Fruit fly (Drosophila melanogaster): ENCODE measurements around the gene IPIP.
A peak's percentile ranks its signal among the peaks of the same experiment; 100 is the strongest.

Gene IPIP

dm6 chr2L:6088371-6089365, 40.9 kb downstream of the IPIP start (continued):
- TF ChIP-seq CG11504 (tag; optimal IDR thresholded peaks at IDR 0.05) (peak; percentile 29), NK7.1 (GFP tag; optimal IDR thresholded peaks at IDR 0.05) (no peak), Ravus (GFP tag; IDR thresholded peaks at IDR 0.05) (no peak), CG7556 (GFP tag; optimal IDR thresholded peaks at IDR 0.05) (peak; percentile 68), insv (GFP tag; optimal IDR thresholded peaks at IDR 0.05) (peak in 1 of 2 experiments; percentile 73), fu2 (GFP tag; optimal IDR thresholded peaks at IDR 0.05) (no peak), CG7928 (GFP tag; optimal IDR thresholded peaks at IDR 0.05) (no peak), corto (GFP tag; optimal IDR thresholded peaks at IDR 0.05) (no peak)

DNA sequence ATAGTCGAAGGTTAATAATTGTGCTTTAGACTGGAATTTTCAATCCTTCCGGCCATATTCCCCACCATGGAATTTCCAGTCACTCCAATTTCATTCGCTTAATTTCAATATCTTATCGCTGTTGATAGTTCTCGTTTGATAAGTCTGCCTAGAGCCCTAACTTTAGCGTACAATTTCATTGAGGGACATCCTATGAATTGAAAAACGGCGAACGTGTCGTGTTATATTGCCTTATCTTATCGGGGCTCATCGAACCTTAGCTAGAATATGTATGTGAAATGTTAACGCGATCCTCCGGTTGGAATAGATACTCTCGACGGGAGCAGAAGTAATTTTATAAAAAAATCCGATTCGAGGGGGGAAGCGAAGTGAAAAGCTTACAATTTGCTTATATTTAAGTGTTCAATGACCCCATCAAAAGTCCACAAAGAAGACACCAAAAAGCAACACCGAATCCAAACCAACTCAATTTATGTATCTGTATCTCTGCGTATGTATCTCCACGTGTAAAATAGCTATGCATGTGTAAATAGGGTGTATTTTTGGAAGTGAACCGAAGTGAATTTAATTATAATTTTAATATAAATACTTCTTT, 41.9 kb downstream of the IPIP start:
- peak; percentile 68 for TF ChIP-seq exex (tag; optimal IDR thresholded peaks at IDR 0.05)
- no peak for TF ChIP-seq maf-S (GFP tag; optimal IDR thresholded peaks at IDR 0.05)
- peak; percentile 2 for TF ChIP-seq sens (GFP tag)
- TF ChIP-seq sd (tag; optimal IDR thresholded peaks at IDR 0.05), result peak; percentile 59
- TF ChIP-seq Med (GFP tag), result peak; percentile 19
- peak; percentile 61 for TF ChIP-seq grn (GFP tag; optimal IDR thresholded peaks at IDR 0.05)
- peak; percentile 89 for TF ChIP-seq mirr (GFP tag; optimal IDR thresholded peaks at IDR 0.05)
- no peak for TF ChIP-seq D19A (tag; optimal IDR thresholded peaks at IDR 0.05)
- TF ChIP-seq GATAe (GFP tag; conservative IDR thresholded peaks at IDR 0.05), result peak; percentile 80

dm6 chr2L:6090365-6090764, 42.6 kb downstream of the IPIP start:
- TF ChIP-seq CG18476 (GFP tag; optimal IDR thresholded peaks at IDR 0.05), result no peak
- no peak for TF ChIP-seq CG11696 (GFP tag; IDR thresholded peaks at IDR 0.05)
- TF ChIP-seq CG34422 (GFP tag; IDR thresholded peaks at IDR 0.05), result no peak
- no peak for TF ChIP-seq vnd (GFP tag; IDR thresholded peaks at IDR 0.05; ENCODE audit: partially characterized antibody)
- no peak for TF ChIP-seq CG17802 (tag; optimal IDR thresholded peaks at IDR 0.05)
- TF ChIP-seq Ets65A (GFP tag), result no peak
- TF ChIP-seq CG7357 (GFP tag; IDR thresholded peaks at IDR 0.05), result no peak
- TF ChIP-seq CG13296 (GFP tag; optimal IDR thresholded peaks at IDR 0.05), result no peak
- TF ChIP-seq zen (tag; optimal IDR thresholded peaks at IDR 0.05), result no peak
- no peak for TF ChIP-seq fu2 (GFP tag; optimal IDR thresholded peaks at IDR 0.05)
- no peak for TF ChIP-seq usp (GFP tag; optimal IDR thresholded peaks at IDR 0.05)
- no peak for TF ChIP-seq ash1 (GFP tag; optimal IDR thresholded peaks at IDR 0.05)
- TF ChIP-seq Stat92E (GFP tag; optimal IDR thresholded peaks at IDR 0.05), result no peak
- TF ChIP-seq CG7372 (GFP tag; IDR thresholded peaks at IDR 0.05), result no peak
- no peak for TF ChIP-seq Dfd (GFP tag; optimal IDR thresholded peaks at IDR 0.05)
- no peak for TF ChIP-seq emc (GFP tag; optimal IDR thresholded peaks at IDR 0.05)
- TF ChIP-seq CG1792 (GFP tag; optimal IDR thresholded peaks at IDR 0.05), result no peak
- TF ChIP-seq abd-A (tag; optimal IDR thresholded peaks at IDR 0.05), result peak; percentile 75
- no peak for TF ChIP-seq eve (GFP tag; optimal IDR thresholded peaks at IDR 0.05)
- no peak for TF ChIP-seq run (tag; optimal IDR thresholded peaks at IDR 0.05)
- TF ChIP-seq CG7839 (tag; optimal IDR thresholded peaks at IDR 0.05), result no peak
- TF ChIP-seq CG17385 (GFP tag; optimal IDR thresholded peaks at IDR 0.05), result no peak
- no peak for TF ChIP-seq peb (GFP tag; IDR thresholded peaks at IDR 0.05)
- no peak for TF ChIP-seq CG8290 (GFP tag; optimal IDR thresholded peaks at IDR 0.05)
- TF ChIP-seq CG8290 (tag; optimal IDR thresholded peaks at IDR 0.05), result peak in 1 of 2 experiments; percentile 30
- no peak for TF ChIP-seq Hmr (GFP tag; optimal IDR thresholded peaks at IDR 0.05)
- no peak for TF ChIP-seq CG14050 (GFP tag; IDR thresholded peaks at IDR 0.05)
- TF ChIP-seq CG6791 (GFP tag; IDR thresholded peaks at IDR 0.05; ENCODE audit: partially characterized antibody), result no peak
- TF ChIP-seq C15 (GFP tag; IDR thresholded peaks at IDR 0.05), result no peak
- no peak for TF ChIP-seq ac (GFP tag; optimal IDR thresholded peaks at IDR 0.05)
- TF ChIP-seq Meics (GFP tag; optimal IDR thresholded peaks at IDR 0.05), result no peak
